Worm (Caenorhabditis elegans): ENCODE data around the gene nhr-103.

nhr-103 gene

ce11 chrV:2215352-2215751, 9.9 kb upstream of the nhr-103 start, which contains the start of gene nstp-8:
Gene nstp-8, plus strand, starts transcription at chrV:2215652.
- TF ChIP-seq fkh-10 (GFP tag; optimal IDR thresholded peaks at IDR 0.05) (no peak), ztf-11 (tag; optimal IDR thresholded peaks at IDR 0.05) (no peak), unc-62 (GFP tag; optimal IDR thresholded peaks at IDR 0.05) (no peak), ceh-88 (GFP tag; IDR thresholded peaks at IDR 0.05) (no peak), fkh-8 (tag; optimal IDR thresholded peaks at IDR 0.05) (no peak), blmp-1 (tag; optimal IDR thresholded peaks at IDR 0.05) (peak; percentile 30)

DNA sequence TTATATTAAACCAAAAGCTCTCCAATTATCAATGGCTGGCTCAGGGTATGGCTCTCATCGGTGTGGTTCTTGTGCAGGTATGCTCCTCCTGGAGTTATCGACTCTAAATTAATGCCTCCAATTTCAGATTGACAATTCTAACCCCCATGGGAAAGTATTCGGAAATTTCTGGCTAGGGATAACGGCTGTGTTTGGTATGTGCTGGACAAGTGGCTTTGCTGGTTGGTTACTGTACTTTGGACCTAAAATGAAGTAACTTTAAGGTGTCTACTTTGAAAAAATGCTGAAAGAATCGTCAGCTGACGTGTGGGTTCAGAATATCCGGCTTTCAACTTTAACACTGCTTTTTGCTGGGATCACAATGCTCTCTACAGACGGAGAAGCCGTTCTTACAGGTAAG, 8.3 kb upstream of the nhr-103 start:
- no peak for TF ChIP-seq pqm-1 (tag; optimal IDR thresholded peaks at IDR 0.05)
- no peak for TF ChIP-seq unc-30 (tag; optimal IDR thresholded peaks at IDR 0.05)
- no peak for TF ChIP-seq ceh-8 (GFP tag; optimal IDR thresholded peaks at IDR 0.05)
- no peak for TF ChIP-seq nhr-47 (tag; optimal IDR thresholded peaks at IDR 0.05)
- TF ChIP-seq nhr-12 (tag; optimal IDR thresholded peaks at IDR 0.05), result no peak
- no peak for TF ChIP-seq elt-2 (tag; optimal IDR thresholded peaks at IDR 0.05)
- TF ChIP-seq vab-15 (tag; optimal IDR thresholded peaks at IDR 0.05), result no peak
- TF ChIP-seq C34B4.2 (tag; optimal IDR thresholded peaks at IDR 0.05), result no peak
- no peak for TF ChIP-seq snpc-4 (tag; optimal IDR thresholded peaks at IDR 0.05)
- no peak for TF ChIP-seq grh-1 (GFP tag; IDR thresholded peaks at IDR 0.05)
- no peak for TF ChIP-seq ama-1 (optimal IDR thresholded peaks at IDR 0.05)
- no peak for TF ChIP-seq nhr-28 (tag; optimal IDR thresholded peaks at IDR 0.05)
- TF ChIP-seq hpl-2 (GFP tag; optimal IDR thresholded peaks at IDR 0.05), result no peak
- no peak for TF ChIP-seq egl-13 (tag; optimal IDR thresholded peaks at IDR 0.05)
- TF ChIP-seq nhr-11 (tag; optimal IDR thresholded peaks at IDR 0.05), result no peak
- TF ChIP-seq ztf-11 (tag; optimal IDR thresholded peaks at IDR 0.05), result no peak

- TF ChIP-seq vab-15 (tag; optimal IDR thresholded peaks at IDR 0.05) (no peak), snu-23 (GFP tag; optimal IDR thresholded peaks at IDR 0.05) (peak; percentile 56), unc-62 (GFP tag; optimal IDR thresholded peaks at IDR 0.05) (no peak), nhr-237 (tag; optimal IDR thresholded peaks at IDR 0.05) (no peak), unc-98 (GFP tag; IDR thresholded peaks at IDR 0.05) (no peak), C16A3.4 (tag; optimal IDR thresholded peaks at IDR 0.05) (no peak), efl-3 (GFP tag; optimal IDR thresholded peaks at IDR 0.05) (no peak), efl-1 (optimal IDR thresholded peaks at IDR 0.05) (peak; percentile 23 to 28), efl-1 (GFP tag; optimal IDR thresholded peaks at IDR 0.05 in 1 of 2) (peak; percentile 3 to 87), pag-3 (tag; optimal IDR thresholded peaks at IDR 0.05; ENCODE audit: borderline replicate concordance, insufficient read depth) (no peak), nhr-28 (tag; optimal IDR thresholded peaks at IDR 0.05) (no peak), irx-1 (tag; optimal IDR thresholded peaks at IDR 0.05) (no peak), ztf-11 (tag; optimal IDR thresholded peaks at IDR 0.05) (no peak), skn-1 (tag; optimal IDR thresholded peaks at IDR 0.05) (peak; percentile 66), C04F5.9 (tag; optimal IDR thresholded peaks at IDR 0.05) (no peak), nhr-19 (GFP tag; conservative IDR thresholded peaks at IDR 0.05) (peak; percentile 14; the same call in 1 of the 2 replicates), ceh-88 (GFP tag; IDR thresholded peaks at IDR 0.05) (no peak), egl-27 (tag; optimal IDR thresholded peaks at IDR 0.05) (no peak), pax-3 (tag; optimal IDR thresholded peaks at IDR 0.05) (no peak), lir-3 (tag; optimal IDR thresholded peaks at IDR 0.05; ENCODE audit: poor library complexity) (no peak), tbx-2 (tag; optimal IDR thresholded peaks at IDR 0.05) (no peak), hlh-4 (tag; optimal IDR thresholded peaks at IDR 0.05) (no peak), zag-1 (tag; optimal IDR thresholded peaks at IDR 0.05) (no peak), tlp-1 (tag; optimal IDR thresholded peaks at IDR 0.05) (no peak), lin-15B (tag; optimal IDR thresholded peaks at IDR 0.05) (no peak), lin-13 (GFP tag; optimal IDR thresholded peaks at IDR 0.05) (no peak), nhr-85 (tag) (peak; percentile 72), dpl-1 (GFP tag; optimal IDR thresholded peaks at IDR 0.05) (peak in 1 of 3 experiments; percentile 21), sox-4 (tag; optimal IDR thresholded peaks at IDR 0.05) (no peak), egl-13 (tag; optimal IDR thresholded peaks at IDR 0.05) (no peak), unc-30 (tag; optimal IDR thresholded peaks at IDR 0.05) (no peak), C34B4.2 (tag; optimal IDR thresholded peaks at IDR 0.05) (no peak), jun-1 (tag; optimal IDR thresholded peaks at IDR 0.05) (peak; percentile 34), pqm-1 (tag; optimal IDR thresholded peaks at IDR 0.05) (no peak), mab-9 (GFP tag; IDR thresholded peaks at IDR 0.05) (no peak), blmp-1 (tag; optimal IDR thresholded peaks at IDR 0.05) (peak; percentile 39), nhr-20 (tag; optimal IDR thresholded peaks at IDR 0.05) (peak; percentile 80), nhr-11 (tag; optimal IDR thresholded peaks at IDR 0.05) (no peak), sptf-1 (tag; optimal IDR thresholded peaks at IDR 0.05) (no peak)
Observed at ce11 chrV:2218803-2219202, 6.4 kb upstream of the nhr-103 start, which contains the start of gene nhr-56. Gene nhr-56, plus strand, starts transcription at chrV:2219004.
